Worm (Caenorhabditis elegans): Measurements from ENCODE around the gene sre-24.

- TF ChIP-seq flt-1 (GFP tag; IDR thresholded peaks at IDR 0.05) (no peak), ama-1 (optimal IDR thresholded peaks at IDR 0.05) (no peak), tbx-11 (GFP tag; IDR thresholded peaks at IDR 0.05) (no peak), ets-7 (tag; optimal IDR thresholded peaks at IDR 0.05) (no peak), pes-1 (GFP tag; IDR thresholded peaks at IDR 0.05) (no peak), hnd-1 (tag; optimal IDR thresholded peaks at IDR 0.05) (no peak), sea-1 (GFP tag; conservative IDR thresholded peaks at IDR 0.05) (no peak), B0310.2 (tag; optimal IDR thresholded peaks at IDR 0.05) (no peak), tra-4 (tag; optimal IDR thresholded peaks at IDR 0.05) (no peak), F13C5.2 (tag; optimal IDR thresholded peaks at IDR 0.05) (no peak), ceh-13 (GFP tag; optimal IDR thresholded peaks at IDR 0.05) (no peak), scrt-1 (GFP tag; IDR thresholded peaks at IDR 0.05) (no peak), hmbx-1 (tag; optimal IDR thresholded peaks at IDR 0.05) (no peak)
These were observed 35.6 kb downstream of the sre-24 start for ce11 chrV:2920125-2920524.

Measured in whole organism, early embryonic.